Worm (Caenorhabditis elegans): Measurements from ENCODE around the gene C09G1.5.

The C09G1.5 gene

ce11 chrX:15919372-15919771 is 39.5 kb upstream of the C09G1.5 start, which contains the start of gene F31B9.7:
F31B9.7 (plus strand) TSS chrX:15919672.
- no peak for TF ChIP-seq tbx-2 (tag; optimal IDR thresholded peaks at IDR 0.05)
- no peak for TF ChIP-seq unc-30 (tag; optimal IDR thresholded peaks at IDR 0.05)
- no peak for TF ChIP-seq nhr-20 (tag; optimal IDR thresholded peaks at IDR 0.05)
- TF ChIP-seq unc-62 (GFP tag; optimal IDR thresholded peaks at IDR 0.05), result no peak

ce11 chrX:15923440-15923839 is 35.4 kb upstream of the C09G1.5 start, which contains the start of gene F31B9.3:
F31B9.3 (plus strand) TSS chrX:15923740.
- TF ChIP-seq mab-9 (GFP tag; IDR thresholded peaks at IDR 0.05) (no peak), rnt-1 (tag; optimal IDR thresholded peaks at IDR 0.05) (no peak), mef-2 (tag; optimal IDR thresholded peaks at IDR 0.05) (no peak), C16A3.4 (tag; optimal IDR thresholded peaks at IDR 0.05) (no peak), blmp-1 (tag; optimal IDR thresholded peaks at IDR 0.05) (no peak), C04F5.9 (tag; optimal IDR thresholded peaks at IDR 0.05) (no peak), fos-1 (tag; optimal IDR thresholded peaks at IDR 0.05) (no peak), ztf-4 (tag; optimal IDR thresholded peaks at IDR 0.05) (no peak), elt-3 (tag; optimal IDR thresholded peaks at IDR 0.05) (no peak), dsc-1 (tag; optimal IDR thresholded peaks at IDR 0.05) (no peak), ztf-11 (tag; optimal IDR thresholded peaks at IDR 0.05) (no peak)

ce11 chrX:15932859-15933258 is 26.0 kb upstream of the C09G1.5 start:
- no peak for TF ChIP-seq nhr-28 (tag; optimal IDR thresholded peaks at IDR 0.05)

- TF ChIP-seq vab-15 (tag; optimal IDR thresholded peaks at IDR 0.05), result no peak
- TF ChIP-seq irx-1 (tag; optimal IDR thresholded peaks at IDR 0.05), result no peak
- no peak for TF ChIP-seq ces-1 (GFP tag; optimal IDR thresholded peaks at IDR 0.05)
- TF ChIP-seq efl-3 (GFP tag; optimal IDR thresholded peaks at IDR 0.05), result no peak
- no peak for TF ChIP-seq ets-5 (GFP tag; IDR thresholded peaks at IDR 0.05)
- no peak for TF ChIP-seq fkh-10 (GFP tag; optimal IDR thresholded peaks at IDR 0.05)
- no peak for TF ChIP-seq aha-1 (tag; optimal IDR thresholded peaks at IDR 0.05)
- no peak for TF ChIP-seq nhr-84 (tag; optimal IDR thresholded peaks at IDR 0.05)
- no peak for TF ChIP-seq nhr-19 (GFP tag; conservative IDR thresholded peaks at IDR 0.05)
- TF ChIP-seq Y116A8C.19 (tag; optimal IDR thresholded peaks at IDR 0.05; ENCODE audit: borderline replicate concordance), result no peak
- no peak for TF ChIP-seq lin-35 (GFP tag; optimal IDR thresholded peaks at IDR 0.05)
- TF ChIP-seq sptf-1 (tag; optimal IDR thresholded peaks at IDR 0.05), result no peak
Observed at ce11 chrX:15937854-15938253, 21.0 kb upstream of the C09G1.5 start.

ce11 chrX:15939224-15939623 is 19.6 kb upstream of the C09G1.5 start, which contains the start of gene mrp-3:
mrp-3 (minus strand) TSS chrX:15939324.
- TF ChIP-seq nhr-28 (tag; optimal IDR thresholded peaks at IDR 0.05) (no peak), ces-1 (GFP tag; optimal IDR thresholded peaks at IDR 0.05) (no peak), dpl-1 (GFP tag; optimal IDR thresholded peaks at IDR 0.05) (no peak), mep-1 (tag; optimal IDR thresholded peaks at IDR 0.05) (no peak), lin-15B (tag; optimal IDR thresholded peaks at IDR 0.05) (no peak), C34B4.2 (tag; optimal IDR thresholded peaks at IDR 0.05) (no peak), unc-30 (tag; optimal IDR thresholded peaks at IDR 0.05) (no peak), nhr-47 (tag; optimal IDR thresholded peaks at IDR 0.05) (no peak), nhr-19 (GFP tag; conservative IDR thresholded peaks at IDR 0.05) (no peak), hpl-2 (GFP tag; optimal IDR thresholded peaks at IDR 0.05) (no peak), aly-2 (tag; optimal IDR thresholded peaks at IDR 0.05) (no peak), aha-1 (tag; optimal IDR thresholded peaks at IDR 0.05) (no peak), hlh-17 (GFP tag; optimal IDR thresholded peaks at IDR 0.05; ENCODE audit: borderline replicate concordance) (no peak), nhr-20 (tag; optimal IDR thresholded peaks at IDR 0.05) (no peak), sox-4 (tag; optimal IDR thresholded peaks at IDR 0.05) (no peak)
